Worm (Caenorhabditis elegans): ENCODE data around the gene srt-3.
"Not testable (repeated sequence)": the region's sequence is repeated elsewhere in the genome, so short reads cannot be mapped to it uniquely, and the experiment has no call there.

DNA sequence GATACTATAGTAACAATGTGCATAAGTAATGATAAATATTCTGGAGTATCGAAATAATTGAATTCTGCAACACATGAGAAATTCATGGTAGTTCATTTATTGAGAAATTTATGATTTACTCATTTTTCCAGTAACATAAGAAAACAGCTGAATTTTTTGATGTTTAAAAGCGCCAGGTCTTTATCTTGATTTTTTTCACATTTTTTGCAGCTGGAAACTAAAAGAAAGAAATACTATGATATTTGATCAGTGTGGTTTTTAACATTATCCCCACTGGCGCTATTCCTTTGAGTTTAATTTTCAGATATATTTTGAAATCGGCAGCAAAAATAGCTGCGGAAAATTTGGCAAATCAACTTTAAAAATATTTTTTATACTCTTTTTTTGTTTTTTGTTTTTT lies 33.4 kb upstream of the srt-3 start, which contains the start of gene srh-194:
- not testable (repeated sequence) for TF ChIP-seq ref-1 (GFP tag; conservative IDR thresholded peaks at IDR 0.05); med-1 (GFP tag; optimal IDR thresholded peaks at IDR 0.05; ENCODE audit: insufficient read depth); flt-1 (GFP tag; IDR thresholded peaks at IDR 0.05); cog-1 (tag; optimal IDR thresholded peaks at IDR 0.05); ztf-29 (GFP tag; IDR thresholded peaks at IDR 0.05); T22C8.4 (GFP tag; IDR thresholded peaks at IDR 0.05); tab-1 (GFP tag; IDR thresholded peaks at IDR 0.05); ztf-23 (GFP tag; IDR thresholded peaks at IDR 0.05)

Measured in whole organism, midembryonic.